Worm (Caenorhabditis elegans): ENCODE measurements around the gene orc-4.

Gene orc-4

ce11 chrIII:10634034-10634433 is 11.9 kb upstream of the orc-4 start (continued):
- TF ChIP-seq tbx-7 (tag; optimal IDR thresholded peaks at IDR 0.05) (no peak), madf-2 (tag; optimal IDR thresholded peaks at IDR 0.05) (no peak), nfya-1 (tag; optimal IDR thresholded peaks at IDR 0.05) (peak; percentile 97), nhr-11 (tag; optimal IDR thresholded peaks at IDR 0.05) (no peak), ama-1 (optimal IDR thresholded peaks at IDR 0.05) (no peak), mec-3 (tag; optimal IDR thresholded peaks at IDR 0.05; ENCODE audit: borderline replicate concordance) (no peak), ceh-22 (tag; optimal IDR thresholded peaks at IDR 0.05) (no peak), sox-4 (tag; optimal IDR thresholded peaks at IDR 0.05) (peak; percentile 42), ets-4 (tag; optimal IDR thresholded peaks at IDR 0.05) (peak; percentile 37), unc-86 (tag; optimal IDR thresholded peaks at IDR 0.05) (peak; percentile 51), rnt-1 (tag; optimal IDR thresholded peaks at IDR 0.05) (peak; percentile 89), ceh-18 (tag; optimal IDR thresholded peaks at IDR 0.05) (peak; percentile 75), eyg-1 (tag; optimal IDR thresholded peaks at IDR 0.05) (no peak), pag-3 (tag; optimal IDR thresholded peaks at IDR 0.05; ENCODE audit: borderline replicate concordance) (no peak), sdc-2 (tag; optimal IDR thresholded peaks at IDR 0.05) (no peak), ceh-31 (tag; optimal IDR thresholded peaks at IDR 0.05) (peak; percentile 87), pat-9 (tag; optimal IDR thresholded peaks at IDR 0.05) (no peak), F13H6.1 (tag; optimal IDR thresholded peaks at IDR 0.05) (peak; percentile 85), dve-1 (tag; optimal IDR thresholded peaks at IDR 0.05) (peak; percentile 52), ceh-9 (tag; optimal IDR thresholded peaks at IDR 0.05) (no peak)

- no peak for TF ChIP-seq hlh-8 (tag; optimal IDR thresholded peaks at IDR 0.05)
These were observed 11.4 kb upstream of the orc-4 start for ce11 chrIII:10634576-10634975.

- TF ChIP-seq dve-1 (tag; optimal IDR thresholded peaks at IDR 0.05) (no peak), ztf-16 (tag; optimal IDR thresholded peaks at IDR 0.05) (no peak), npax-4 (tag; optimal IDR thresholded peaks at IDR 0.05) (no peak), fkh-6 (tag; optimal IDR thresholded peaks at IDR 0.05) (no peak), ceh-34 (tag; optimal IDR thresholded peaks at IDR 0.05) (no peak), dmd-4 (tag; optimal IDR thresholded peaks at IDR 0.05; ENCODE audit: borderline replicate concordance) (no peak), unc-55 (GFP tag; optimal IDR thresholded peaks at IDR 0.05) (no peak), unc-86 (tag; optimal IDR thresholded peaks at IDR 0.05) (no peak), T23F11.4 (GFP tag; optimal IDR thresholded peaks at IDR 0.05) (no peak), ceh-48 (tag; optimal IDR thresholded peaks at IDR 0.05) (no peak), ets-4 (tag; optimal IDR thresholded peaks at IDR 0.05) (no peak), odd-2 (tag; optimal IDR thresholded peaks at IDR 0.05) (no peak)
These were observed 9.4 kb upstream of the orc-4 start for ce11 chrIII:10636493-10637031.

ce11 chrIII:10637933-10638332 is 8.0 kb upstream of the orc-4 start:
- TF ChIP-seq ama-1 (optimal IDR thresholded peaks at IDR 0.05) (no peak), sox-4 (tag; optimal IDR thresholded peaks at IDR 0.05) (no peak), elt-4 (tag; optimal IDR thresholded peaks at IDR 0.05) (no peak), ceh-2 (tag; optimal IDR thresholded peaks at IDR 0.05) (no peak), pha-2 (tag; optimal IDR thresholded peaks at IDR 0.05) (no peak), pqm-1 (tag; optimal IDR thresholded peaks at IDR 0.05) (no peak), madf-2 (tag; optimal IDR thresholded peaks at IDR 0.05) (no peak), hlh-8 (tag; optimal IDR thresholded peaks at IDR 0.05) (no peak), ztf-16 (tag; optimal IDR thresholded peaks at IDR 0.05) (no peak), npax-4 (tag; optimal IDR thresholded peaks at IDR 0.05) (no peak), ceh-9 (tag; optimal IDR thresholded peaks at IDR 0.05) (no peak), nhr-11 (tag; optimal IDR thresholded peaks at IDR 0.05) (no peak), nhr-232 (tag; optimal IDR thresholded peaks at IDR 0.05) (no peak), ceh-30 (tag; optimal IDR thresholded peaks at IDR 0.05) (no peak), ceh-45 (GFP tag; IDR thresholded peaks at IDR 0.05) (no peak), che-1 (tag; optimal IDR thresholded peaks at IDR 0.05) (no peak), pax-1 (tag; optimal IDR thresholded peaks at IDR 0.05) (no peak), ets-4 (tag; optimal IDR thresholded peaks at IDR 0.05) (no peak)

All from whole organism, late embryonic.